Worm (Caenorhabditis elegans): ENCODE data around the gene ssq-4.

- TF ChIP-seq nhr-11 (tag; optimal IDR thresholded peaks at IDR 0.05) (no peak), unc-3 (GFP tag; conservative IDR thresholded peaks at IDR 0.05) (no peak), unc-3 (tag; optimal IDR thresholded peaks at IDR 0.05) (no peak), eyg-1 (tag; optimal IDR thresholded peaks at IDR 0.05) (no peak), odd-2 (tag; optimal IDR thresholded peaks at IDR 0.05) (no peak), dve-1 (tag; optimal IDR thresholded peaks at IDR 0.05) (no peak), sox-2 (GFP tag; IDR thresholded peaks at IDR 0.05) (no peak), hlh-13 (GFP tag; optimal IDR thresholded peaks at IDR 0.05) (no peak), zip-5 (tag; optimal IDR thresholded peaks at IDR 0.05) (no peak), K02D7.2 (tag; optimal IDR thresholded peaks at IDR 0.05) (no peak)
Observed at ce11 chrIV:5028978-5029377, 12.7 kb downstream of the ssq-4 start, which contains the start of the genes best-6 and C09B9.2.

Data from whole organism, late embryonic.